Fruit fly (Drosophila melanogaster) whole organism, prepupa: ENCODE results near the gene bdwf.
A peak's percentile ranks its signal among the peaks of the same experiment; 100 is the strongest.

ENCODE experiments used
- Blimp-1 ChIP-seq: fragments of 200-800 bp; sonication (Bioruptor generic); optimal IDR thresholded peaks from 3 replicates; lab custom pipeline; 2017; ENCODE audit warnings: missing biosample characterization, missing genetic modification characterization, mild to moderate bottlenecking, moderate library complexity, missing genetic modification reagents
- CG10631 ChIP-seq: fragments of 200-800 bp; sonication (Bioruptor generic); optimal IDR thresholded peaks from 2 replicates; lab custom pipeline; 2016; ENCODE audit warnings: missing biosample characterization, missing genetic modification characterization
- CG10669 ChIP-seq: fragments of 200-800 bp; sonication (Bioruptor generic); optimal IDR thresholded peaks from 3 replicates; lab custom pipeline; 2018; ENCODE audit warnings: missing biosample characterization, mild to moderate bottlenecking, missing genetic modification characterization, moderate library complexity
- CG11294 ChIP-seq: fragments of 200-800 bp; sonication (Bioruptor generic); IDR thresholded peaks from 2 replicates; pipeline ENCODE4 v1.3.6; 2022; ENCODE audit warnings: missing biosample characterization, missing genetic modification characterization
- CG11762 ChIP-seq: fragments of 200-800 bp; sonication (Bioruptor generic); optimal IDR thresholded peaks from 3 replicates; lab custom pipeline; 2016; ENCODE audit warnings: missing biosample characterization, missing genetic modification characterization; ENCODE audit not compliant: insufficient read depth
- CG11902 ChIP-seq: fragments of 200-800 bp; sonication (Bioruptor generic); optimal IDR thresholded peaks from 3 replicates; lab custom pipeline; 2016; ENCODE audit warnings: missing biosample characterization, missing genetic modification characterization
- CG15336 ChIP-seq: fragments of 200-800 bp; sonication (Bioruptor generic); IDR thresholded peaks from 2 replicates; pipeline ENCODE4 v1.3.6; 2022; ENCODE audit warnings: missing biosample characterization, missing genetic modification characterization
- CG16779 ChIP-seq: fragments of 200-800 bp; sonication (Bioruptor generic); optimal IDR thresholded peaks from 3 replicates; lab custom pipeline; 2017; ENCODE audit warnings: missing biosample characterization, mild to moderate bottlenecking, missing genetic modification characterization
- CG3032 ChIP-seq: fragments of 200-800 bp; optimal IDR thresholded peaks from 2 replicates; lab custom pipeline; 2019; ENCODE audit warnings: missing biosample characterization, mild to moderate bottlenecking, missing genetic modification characterization, moderate library complexity
- CG31627 ChIP-seq: fragments of 200-800 bp; sonication (Bioruptor generic); optimal IDR thresholded peaks from 3 replicates; lab custom pipeline; 2016; ENCODE audit warnings: missing biosample characterization, missing genetic modification characterization
- CG32006 ChIP-seq: fragments of 200-800 bp; sonication (Bioruptor generic); optimal IDR thresholded peaks from 3 replicates; lab custom pipeline; 2017; ENCODE audit warnings: missing biosample characterization, mild to moderate bottlenecking, missing genetic modification characterization
- CG34406 ChIP-seq: fragments of 200-800 bp; sonication (Bioruptor generic); optimal IDR thresholded peaks from 3 replicates; lab custom pipeline; 2016; ENCODE audit warnings: missing biosample characterization, missing genetic modification characterization
- CG3919 ChIP-seq: fragments of 200-800 bp; sonication (Bioruptor generic); optimal IDR thresholded peaks from 3 replicates; lab custom pipeline; 2016; ENCODE audit warnings: missing biosample characterization, missing genetic modification characterization
- CG6163 ChIP-seq: fragments of 200-800 bp; sonication (Bioruptor generic); IDR thresholded peaks from 3 replicates; pipeline ENCODE4 v1.3.6; 2022; ENCODE audit warnings: missing biosample characterization, missing genetic modification characterization
- CG6276 ChIP-seq: fragments of 200-800 bp; sonication (Bioruptor generic); optimal IDR thresholded peaks from 2 replicates; lab custom pipeline; 2017; ENCODE audit warnings: missing biosample characterization, mild to moderate bottlenecking, missing genetic modification characterization
- CG6792 ChIP-seq: fragments of 200-800 bp; sonication (Bioruptor generic); optimal IDR thresholded peaks from 3 replicates; lab custom pipeline; 2016; ENCODE audit warnings: missing biosample characterization, missing genetic modification characterization
- CG6808 ChIP-seq: fragments of 200-800 bp; sonication (Bioruptor generic); optimal IDR thresholded peaks from 3 replicates; lab custom pipeline; 2017; ENCODE audit warnings: missing biosample characterization, missing genetic modification characterization, mild to moderate bottlenecking, moderate library complexity, missing genetic modification reagents
- CG7368 ChIP-seq: fragments of 200-800 bp; sonication (Bioruptor generic); optimal IDR thresholded peaks from 3 replicates; lab custom pipeline; 2016; ENCODE audit warnings: missing biosample characterization, missing genetic modification characterization
- CG8119 ChIP-seq: fragments of 200-800 bp; sonication (Bioruptor generic); IDR thresholded peaks from 3 replicates; pipeline ENCODE4 v1.3.6; 2022; ENCODE audit warnings: missing biosample characterization, missing genetic modification characterization
- CG8319 ChIP-seq: fragments of 200-800 bp; sonication (Bioruptor generic); optimal IDR thresholded peaks from 3 replicates; lab custom pipeline; 2016; ENCODE audit warnings: missing biosample characterization, missing genetic modification characterization
- Eip75B ChIP-seq: fragments of 200-800 bp; sonication (Bioruptor generic); optimal IDR thresholded peaks from 3 replicates; lab custom pipeline; 2016; ENCODE audit warnings: missing biosample characterization, missing genetic modification characterization
- Eip78C ChIP-seq: fragments of 200-800 bp; sonication (Bioruptor generic); peaks from one replicate; lab custom pipeline; 2016; ENCODE audit warnings: missing biosample characterization, missing genetic modification characterization
- Eip93F ChIP-seq: fragments of 200-800 bp; sonication (Bioruptor generic); optimal IDR thresholded peaks from 2 replicates; lab custom pipeline; 2016; ENCODE audit warnings: missing biosample characterization, mild to moderate bottlenecking, missing genetic modification characterization
- Gug ChIP-seq: fragments of 200-800 bp; sonication (Bioruptor generic); IDR thresholded peaks from 2 replicates; pipeline ENCODE4 v1.3.6; 2022; ENCODE audit warnings: missing biosample characterization, missing genetic modification characterization
- Smox ChIP-seq: fragments of 200-800 bp; sonication (Bioruptor generic); optimal IDR thresholded peaks from 3 replicates; lab custom pipeline; 2016; ENCODE audit warnings: missing biosample characterization, missing genetic modification characterization
- Sox14 ChIP-seq: fragments of 200-800 bp; sonication (Bioruptor generic); optimal IDR thresholded peaks from 3 replicates; lab custom pipeline; 2016; ENCODE audit warnings: missing biosample characterization, missing genetic modification characterization
- Sox15 ChIP-seq: fragments of 200-800 bp; sonication (Bioruptor generic); optimal IDR thresholded peaks from 3 replicates; lab custom pipeline; 2016; ENCODE audit warnings: missing biosample characterization, missing genetic modification characterization
- achi ChIP-seq: fragments of 200-800 bp; sonication (Bioruptor generic); optimal IDR thresholded peaks from 3 replicates; lab custom pipeline; 2016; ENCODE audit warnings: missing biosample characterization, missing genetic modification characterization
- dac ChIP-seq: fragments of 200-800 bp; sonication (Bioruptor generic); optimal IDR thresholded peaks from 2 replicates; lab custom pipeline; 2017; ENCODE audit warnings: missing biosample characterization, mild to moderate bottlenecking, missing genetic modification characterization
- dsx ChIP-seq: fragments of 200-800 bp; optimal IDR thresholded peaks from 3 replicates; lab custom pipeline; 2019; ENCODE audit warnings: missing biosample characterization, mild to moderate bottlenecking, missing genetic modification characterization, moderate library complexity; ENCODE audit not compliant: poor library complexity, severe bottlenecking
- eg ChIP-seq: fragments of 200-800 bp; sonication (Bioruptor generic); IDR thresholded peaks from 3 replicates; pipeline ENCODE4 v1.3.6; 2022; ENCODE audit warnings: missing biosample characterization, missing genetic modification characterization
- esn ChIP-seq: fragments of 200-800 bp; sonication (Bioruptor generic); optimal IDR thresholded peaks from 2 replicates; lab custom pipeline; 2016; ENCODE audit warnings: missing biosample characterization, mild to moderate bottlenecking, missing genetic modification characterization, moderate library complexity
- fkh ChIP-seq: fragments of 200-800 bp; sonication (Bioruptor generic); optimal IDR thresholded peaks from 3 replicates; lab custom pipeline; 2017; ENCODE audit warnings: missing biosample characterization, mild to moderate bottlenecking, missing genetic modification characterization, moderate library complexity
- net ChIP-seq: fragments of 200-800 bp; sonication (Bioruptor generic); optimal IDR thresholded peaks from 3 replicates; lab custom pipeline; 2016; ENCODE audit warnings: missing biosample characterization, missing genetic modification characterization
- pdm3 ChIP-seq: fragments of 200-800 bp; sonication (Bioruptor generic); optimal IDR thresholded peaks from 3 replicates; lab custom pipeline; 2016; ENCODE audit warnings: missing biosample characterization, missing genetic modification characterization
- ss ChIP-seq, 2 experiments: fragments of 200-800 bp; sonication (Bioruptor generic); optimal IDR thresholded peaks; 2 replicates in 1 of 2; 3 replicates in 1 of 2; lab custom pipeline; 2017 to 2018; ENCODE audit warnings: mild to moderate bottlenecking in 2 of 2, missing biosample characterization in 2 of 2, missing genetic modification characterization in 2 of 2, moderate library complexity in 1 of 2
- topi ChIP-seq: fragments of 200-800 bp; sonication (Bioruptor generic); optimal IDR thresholded peaks from 3 replicates; lab custom pipeline; 2016; ENCODE audit warnings: missing biosample characterization, missing genetic modification characterization
- vri ChIP-seq: fragments of 200-800 bp; sonication (Bioruptor generic); optimal IDR thresholded peaks from 3 replicates; lab custom pipeline; 2016; ENCODE audit warnings: missing biosample characterization, mild to moderate bottlenecking, missing genetic modification characterization

Gene bdwf

dm6 chr3R:17039993-17040807, 2.7 kb downstream of the bdwf start, which contains the start of the genes CG18213 and Trm7-32:
Gene CG18213 (minus strand): TSS chr3R:17040203.
Gene Trm7-32 (plus strand): TSS chr3R:17040682.
- no peak for TF ChIP-seq CG11294 (GFP tag; lab: Robert Waterston, UW)
- no peak for TF ChIP-seq CG8319 (GFP tag; lab: Kevin White, UChicago)
- TF ChIP-seq achi (GFP tag; lab: Kevin White, UChicago): peak; percentile 27
- peak; percentile 38 for TF ChIP-seq CG10631 (GFP tag; lab: Kevin White, UChicago)
- peak; percentile 15 for TF ChIP-seq esn (GFP tag; lab: Kevin White, UChicago)

- no peak for TF ChIP-seq CG8119 (GFP tag; lab: Robert Waterston, UW)
- TF ChIP-seq CG6276 (GFP tag; lab: Kevin White, UChicago): no peak
- TF ChIP-seq Gug (GFP tag; lab: Robert Waterston, UW): no peak
- TF ChIP-seq topi (GFP tag; lab: Kevin White, UChicago): no peak
- no peak for TF ChIP-seq net (GFP tag; lab: Kevin White, UChicago)
- no peak for TF ChIP-seq Blimp-1 (GFP tag; lab: Kevin White, UChicago)
- TF ChIP-seq dac (GFP tag; lab: Kevin White, UChicago): no peak
- no peak for TF ChIP-seq Eip93F (GFP tag; lab: Kevin White, UChicago)
- TF ChIP-seq CG15336 (GFP tag; lab: Robert Waterston, UW): no peak
Observed at dm6 chr3R:17035945-17036344, 7.0 kb downstream of the bdwf start, which contains the start of gene CG4009. Gene CG4009 (minus strand): TSS chr3R:17036045.

- TF ChIP-seq CG32006 (GFP tag; lab: Kevin White, UChicago): no peak
Observed at dm6 chr3R:17031502-17031901, 11.4 kb downstream of the bdwf start, which contains the start of gene CG31268. Gene CG31268 (plus strand): TSS chr3R:17031802.

dm6 chr3R:17029796-17030195, 13.1 kb downstream of the bdwf start:
- peak; percentile 12 for TF ChIP-seq CG7368 (GFP tag; lab: Kevin White, UChicago)
- no peak for TF ChIP-seq CG6808 (GFP tag; lab: Kevin White, UChicago)

- TF ChIP-seq Gug (GFP tag; lab: Robert Waterston, UW): no peak
- TF ChIP-seq CG6792: no peak
- TF ChIP-seq Sox14 (GFP tag; lab: Kevin White, UChicago): no peak
- no peak for TF ChIP-seq CG10669 (GFP tag; lab: Kevin White, UChicago)
- TF ChIP-seq CG6276 (GFP tag; lab: Kevin White, UChicago): no peak
- TF ChIP-seq dsx: no peak
- TF ChIP-seq dac (GFP tag; lab: Kevin White, UChicago): no peak
- no peak for TF ChIP-seq CG3032 (tag; lab: Kevin White, UChicago)
- TF ChIP-seq, all 60 proteins: peak for 0
Observed at dm6 chr3R:17028393-17028792, 14.5 kb downstream of the bdwf start, which contains the start of gene CG5225. Gene CG5225 (plus strand): TSS chr3R:17028693.

- TF ChIP-seq CG16779 (peak; percentile 23), CG11902 (GFP tag; lab: Kevin White, UChicago) (no peak), CG3919 (GFP tag; lab: Kevin White, UChicago) (peak; percentile 69), dsx (peak; percentile 43), fkh (GFP tag; lab: Kevin White, UChicago) (no peak), Eip75B (GFP tag; lab: Kevin White, UChicago) (peak; percentile 60), vri (GFP tag; lab: Kevin White, UChicago) (no peak), CG15336 (GFP tag; lab: Robert Waterston, UW) (no peak), CG31627 (GFP tag; lab: Kevin White, UChicago) (peak; percentile 18), Smox (GFP tag; lab: Kevin White, UChicago) (no peak), pdm3 (peak; percentile 46), net (GFP tag; lab: Kevin White, UChicago) (peak; percentile 65), CG8119 (GFP tag; lab: Robert Waterston, UW) (no peak), eg (peak; percentile 31; the same call in 1 of the 3 replicates), CG6792 (peak; percentile 38), achi (GFP tag; lab: Kevin White, UChicago) (no peak), CG6163 (GFP tag; lab: Robert Waterston, UW) (peak; percentile 45; the same call in 1 of the 3 replicates), CG8319 (GFP tag; lab: Kevin White, UChicago) (peak; percentile 28), Blimp-1 (GFP tag; lab: Kevin White, UChicago) (peak; percentile 27), Sox15 (GFP tag; lab: Kevin White, UChicago) (no peak), CG34406 (GFP tag; lab: Kevin White, UChicago) (peak; percentile 62), Eip78C (GFP tag; lab: Kevin White, UChicago) (peak; percentile 90), ss (GFP tag; optimal IDR thresholded peaks at IDR 0.05; lab: Kevin White, UChicago) (no peak), CG11762 (peak; percentile 31)
Observed at dm6 chr3R:17020956-17021355, 22.0 kb downstream of the bdwf start, which contains the start of gene Adsl. Gene Adsl (minus strand): TSS chr3R:17021120.
